Fruit fly (Drosophila melanogaster) whole organism, embryonic: ENCODE measurements around the gene CG7556.

ENCODE experiments used
- Ada2b ChIP-seq: fragments of 200-800 bp; sonication (Bioruptor generic); IDR thresholded peaks from 2 replicates; pipeline ENCODE4 v1.3.6; 2022; ENCODE audit warnings: missing biosample characterization, missing genetic modification characterization
- Atf-2 ChIP-seq: fragments of 200-800 bp; sonication (Bioruptor generic); optimal IDR thresholded peaks from 2 replicates; lab custom pipeline; 2016; ENCODE audit warnings: missing biosample characterization, missing genetic modification characterization
- Bdp1 ChIP-seq: fragments of 200-800 bp; sonication (Bioruptor generic); optimal IDR thresholded peaks from 3 replicates; lab custom pipeline; 2016; ENCODE audit warnings: missing biosample characterization, missing genetic modification characterization
- Bgb ChIP-seq: fragments of 200-800 bp; sonication (Bioruptor generic); IDR thresholded peaks from 2 replicates; pipeline ENCODE4 v1.3.6; 2022; ENCODE audit warnings: missing biosample characterization, missing genetic modification characterization; ENCODE audit not compliant: partially characterized antibody
- CG11093 ChIP-seq: fragments of 200-800 bp; sonication (Bioruptor generic); IDR thresholded peaks from 3 replicates; pipeline ENCODE4 v1.3.6; 2022; ENCODE audit warnings: missing biosample characterization, missing genetic modification characterization
- CG12155 ChIP-seq: fragments of 200-800 bp; sonication (Bioruptor generic); optimal IDR thresholded peaks from 3 replicates; lab custom pipeline; 2016; ENCODE audit warnings: missing biosample characterization, missing genetic modification characterization
- CG12769 ChIP-seq: fragments of 200-800 bp; sonication (Bioruptor generic); optimal IDR thresholded peaks from 2 replicates; lab custom pipeline; 2019; ENCODE audit warnings: missing biosample characterization, mild to moderate bottlenecking, missing genetic modification characterization, moderate library complexity
- CG15011 ChIP-seq: fragments of 200-800 bp; sonication (Bioruptor generic); optimal IDR thresholded peaks from 3 replicates; lab custom pipeline; 2018; ENCODE audit warnings: missing biosample characterization, mild to moderate bottlenecking, missing genetic modification characterization
- CG15479 ChIP-seq: fragments of 200-800 bp; sonication (Bioruptor generic); optimal IDR thresholded peaks from 3 replicates; lab custom pipeline; 2019; ENCODE audit warnings: missing biosample characterization, mild to moderate bottlenecking, missing genetic modification characterization, moderate library complexity
- CG1602 ChIP-seq: fragments of 200-800 bp; sonication (Bioruptor generic); optimal IDR thresholded peaks from 3 replicates; lab custom pipeline; 2016; ENCODE audit warnings: missing biosample characterization, missing genetic modification characterization
- CG16815 ChIP-seq: fragments of 200-800 bp; sonication (Bioruptor generic); optimal IDR thresholded peaks from 3 replicates; lab custom pipeline; 2017; ENCODE audit warnings: missing biosample characterization, mild to moderate bottlenecking, missing genetic modification characterization
- CG17385 ChIP-seq: fragments of 200-800 bp; sonication (Bioruptor generic); optimal IDR thresholded peaks from 3 replicates; lab custom pipeline; 2018; ENCODE audit warnings: missing biosample characterization, mild to moderate bottlenecking, missing genetic modification characterization
- CG18011 ChIP-seq: fragments of 200-800 bp; sonication (Bioruptor generic); optimal IDR thresholded peaks from 2 replicates; lab custom pipeline; 2017; ENCODE audit warnings: missing biosample characterization, missing genetic modification characterization, mild to moderate bottlenecking, moderate library complexity, missing genotype
- CG30020 ChIP-seq: fragments of 200-800 bp; optimal IDR thresholded peaks from 2 replicates; lab custom pipeline; 2019; ENCODE audit warnings: missing biosample characterization, mild to moderate bottlenecking, missing genetic modification characterization, moderate library complexity
- CG33557 ChIP-seq: fragments of 200-800 bp; sonication (Bioruptor generic); optimal IDR thresholded peaks from 2 replicates; lab custom pipeline; 2019; ENCODE audit warnings: missing biosample characterization, mild to moderate bottlenecking, missing genetic modification characterization, moderate library complexity
- CG8089 ChIP-seq: fragments of 200-800 bp; sonication (Bioruptor generic); optimal IDR thresholded peaks from 3 replicates; lab custom pipeline; 2016; ENCODE audit warnings: missing biosample characterization, missing genetic modification characterization
- CG8290 ChIP-seq, 3 experiments: fragments of 200-800 bp; sonication (Bioruptor generic); optimal IDR thresholded peaks; 2 replicates each; lab custom pipeline; 2016 to 2019; ENCODE audit warnings: missing biosample characterization in 3 of 3, missing genetic modification characterization in 3 of 3, mild to moderate bottlenecking in 2 of 3, moderate library complexity in 1 of 3
- CG8478 ChIP-seq: fragments of >200 bp; optimal IDR thresholded peaks from 2 replicates; lab custom pipeline; 2018
- CG8765 ChIP-seq: fragments of 200-800 bp; sonication (Bioruptor generic); IDR thresholded peaks from 2 replicates; pipeline ENCODE4 v1.3.6; 2022; ENCODE audit warnings: missing biosample characterization, missing genetic modification characterization
- CG8944 ChIP-seq: fragments of 200-800 bp; sonication (Bioruptor generic); optimal IDR thresholded peaks from 3 replicates; lab custom pipeline; 2016; ENCODE audit warnings: missing biosample characterization, missing genetic modification characterization
- CG9797 ChIP-seq: fragments of 200-800 bp; sonication (Bioruptor generic); optimal IDR thresholded peaks from 3 replicates; lab custom pipeline; 2018; ENCODE audit warnings: missing biosample characterization, mild to moderate bottlenecking, missing genetic modification characterization
- Dad ChIP-seq: fragments of 200-800 bp; sonication (Bioruptor generic); optimal IDR thresholded peaks from 3 replicates; lab custom pipeline; 2016; ENCODE audit warnings: missing biosample characterization, missing genetic modification characterization
- Doc2 ChIP-seq: fragments of 200-800 bp; sonication (Bioruptor generic); IDR thresholded peaks from 2 replicates; pipeline ENCODE4 v1.3.6; 2022; ENCODE audit warnings: missing biosample characterization, missing genetic modification characterization
- Dref ChIP-seq: fragments of 200-800 bp; sonication (Bioruptor generic); IDR thresholded peaks from 2 replicates; pipeline ENCODE4 v1.3.6; 2022; ENCODE audit warnings: missing biosample characterization, missing genetic modification characterization
- Fer3 ChIP-seq: fragments of 200-800 bp; sonication (Bioruptor generic); optimal IDR thresholded peaks from 2 replicates; lab custom pipeline; 2018; ENCODE audit warnings: missing biosample characterization, mild to moderate bottlenecking, missing genetic modification characterization, moderate library complexity
- GATAe ChIP-seq: fragments of 200-800 bp; sonication (Bioruptor generic); conservative IDR thresholded peaks from 2 replicates; pipeline ENCODE4 v1.3.6; 2022; ENCODE audit warnings: missing biosample characterization, missing genetic modification characterization
- Hr3 ChIP-seq: fragments of 200-800 bp; sonication (Bioruptor generic); optimal IDR thresholded peaks from 3 replicates; lab custom pipeline; 2016; ENCODE audit warnings: missing biosample characterization, missing genetic modification characterization
- NC2α ChIP-seq: fragments of 200-800 bp; sonication (Bioruptor generic); optimal IDR thresholded peaks from 2 replicates; lab custom pipeline; 2016; ENCODE audit warnings: missing biosample characterization, missing genetic modification characterization
- Nf-YC ChIP-seq: fragments of 200-800 bp; optimal IDR thresholded peaks from 3 replicates; lab custom pipeline; 2019; ENCODE audit warnings: missing biosample characterization, mild to moderate bottlenecking, missing genetic modification characterization, moderate library complexity
- Ravus ChIP-seq: fragments of 200-800 bp; sonication (Bioruptor generic); IDR thresholded peaks from 2 replicates; pipeline ENCODE4 v1.3.6; 2022; ENCODE audit warnings: missing biosample characterization, missing genetic modification characterization
- Rx ChIP-seq: fragments of 200-800 bp; sonication (Bioruptor generic); IDR thresholded peaks from 2 replicates; pipeline ENCODE4 v1.3.6; 2022; ENCODE audit warnings: missing biosample characterization, missing genetic modification characterization
- Sry-δ ChIP-seq: fragments of 200-800 bp; sonication (Bioruptor generic); optimal IDR thresholded peaks from 2 replicates; lab custom pipeline; 2016; ENCODE audit warnings: missing biosample characterization, missing genetic modification characterization
- Vsx1 ChIP-seq: fragments of 200-800 bp; sonication (Bioruptor generic); optimal IDR thresholded peaks from 2 replicates; lab custom pipeline; 2017; ENCODE audit warnings: missing biosample characterization, mild to moderate bottlenecking, missing genetic modification characterization, missing genetic modification reagents
- Xrp1 ChIP-seq: fragments of 200-800 bp; sonication (Bioruptor generic); IDR thresholded peaks from 2 replicates; pipeline ENCODE4 v1.3.6; 2022; ENCODE audit warnings: missing biosample characterization, missing genetic modification characterization
- bab2 ChIP-seq: fragments of 200-800 bp; sonication (Bioruptor generic); optimal IDR thresholded peaks from 2 replicates; lab custom pipeline; 2016; ENCODE audit warnings: missing biosample characterization, missing genetic modification characterization
- bcd ChIP-seq: fragments of 200-800 bp; sonication (Bioruptor generic); optimal IDR thresholded peaks from 2 replicates; lab custom pipeline; 2017; ENCODE audit warnings: missing biosample characterization, mild to moderate bottlenecking, missing genetic modification characterization
- btn ChIP-seq: fragments of 200-800 bp; sonication (Bioruptor generic); optimal IDR thresholded peaks from 2 replicates; lab custom pipeline; 2016; ENCODE audit warnings: missing biosample characterization, missing genetic modification characterization
- chif ChIP-seq, 2 experiments: fragments of 200-800 bp; sonication (Bioruptor generic); optimal IDR thresholded peaks; 3 replicates each; lab custom pipeline; 2016; ENCODE audit warnings: missing biosample characterization in 2 of 2, missing genetic modification characterization in 2 of 2
- crc ChIP-seq: fragments of 200-800 bp; sonication (Bioruptor generic); optimal IDR thresholded peaks from 2 replicates; lab custom pipeline; 2016; ENCODE audit warnings: missing biosample characterization, missing genetic modification characterization
- crol ChIP-seq: fragments of 200-800 bp; sonication (Bioruptor generic); IDR thresholded peaks from 2 replicates; pipeline ENCODE4 v1.3.6; 2022; ENCODE audit warnings: missing biosample characterization, missing genetic modification characterization
- dati ChIP-seq: fragments of 200-800 bp; sonication (Bioruptor generic); IDR thresholded peaks from 2 replicates; pipeline ENCODE4 v1.3.6; 2022; ENCODE audit warnings: missing biosample characterization, missing genetic modification characterization
- dimm ChIP-seq: fragments of 200-800 bp; sonication (Bioruptor generic); IDR thresholded peaks from 2 replicates; pipeline ENCODE4 v1.3.6; 2022; ENCODE audit warnings: missing biosample characterization, missing genetic modification characterization
- dysf ChIP-seq: fragments of 200-800 bp; sonication (Bioruptor generic); IDR thresholded peaks from 3 replicates; pipeline ENCODE4 v1.3.6; 2022; ENCODE audit warnings: missing biosample characterization, missing genetic modification characterization
- fru ChIP-seq: fragments of >200 bp; optimal IDR thresholded peaks from 2 replicates; lab custom pipeline; 2017
- lab ChIP-seq: fragments of 200-800 bp; sonication (Bioruptor generic); optimal IDR thresholded peaks from 3 replicates; lab custom pipeline; 2017; ENCODE audit warnings: missing biosample characterization, missing genetic modification characterization, mild to moderate bottlenecking, moderate library complexity, missing genetic modification reagents
- lilli ChIP-seq: fragments of 200-800 bp; sonication (Bioruptor generic); optimal IDR thresholded peaks from 3 replicates; lab custom pipeline; 2016; ENCODE audit warnings: missing biosample characterization, missing genetic modification characterization
- luna ChIP-seq: fragments of 200-800 bp; sonication (Bioruptor generic); optimal IDR thresholded peaks from 2 replicates; lab custom pipeline; 2016; ENCODE audit warnings: missing biosample characterization, missing genetic modification characterization
- pum ChIP-seq: fragments of 200-800 bp; sonication (Bioruptor generic); optimal IDR thresholded peaks from 2 replicates; lab custom pipeline; 2016; ENCODE audit warnings: missing biosample characterization, missing genetic modification characterization
- sc ChIP-seq, 3 experiments: fragments of >200 bp in 2 of 3; fragments of 200-800 bp in 1 of 3; sonication (Bioruptor generic) in 1 of 3; optimal IDR thresholded peaks; 2 replicates in 2 of 3; 3 replicates in 1 of 3; lab custom pipeline; 2017; ENCODE audit warnings: mild to moderate bottlenecking in 1 of 3, missing biosample characterization in 1 of 3, missing genetic modification characterization in 1 of 3, missing genetic modification reagents in 1 of 3
- sd ChIP-seq: fragments of 200-800 bp; sonication (Bioruptor generic); optimal IDR thresholded peaks from 3 replicates; lab custom pipeline; 2018; ENCODE audit warnings: missing biosample characterization, mild to moderate bottlenecking, missing genetic modification characterization, moderate library complexity
- zfh1 ChIP-seq: fragments of 200-800 bp; sonication (Bioruptor generic); IDR thresholded peaks from 3 replicates; pipeline ENCODE4 v1.3.6; 2022; ENCODE audit warnings: missing biosample characterization, missing genetic modification characterization

CG7556 gene

dm6 chrX:19179696-19180255 lies at the start of gene CG7556, which contains the start of gene CG7453 (continued):
- TF ChIP-seq CG8765: no peak
- peak; percentile 83 for TF ChIP-seq bab2
- no peak for TF ChIP-seq Vsx1
- peak; percentile 63 for TF ChIP-seq CG17385 (GFP tag; lab: Kevin White, UChicago)
- TF ChIP-seq Xrp1 (GFP tag; lab: Robert Waterston, UW): peak; percentile 67
- no peak for TF ChIP-seq btn (GFP tag; lab: Kevin White, UChicago)
- peak; percentile 61 for TF ChIP-seq Bdp1 (GFP tag; lab: Kevin White, UChicago)
- TF ChIP-seq sc (optimal IDR thresholded peaks at IDR 0.05; lab: Kevin White, UChicago): no peak
- TF ChIP-seq sc (GFP tag; optimal IDR thresholded peaks at IDR 0.05; lab: Kevin White, UChicago): peak; percentile 46
- TF ChIP-seq CG1602 (GFP tag; lab: Kevin White, UChicago): peak; percentile 70
- TF ChIP-seq fru: no peak
- TF ChIP-seq crc (GFP tag; lab: Kevin White, UChicago): peak; percentile 18
- TF ChIP-seq zfh1 (GFP tag; lab: Robert Waterston, UW): 0 out of 3 replicates have a peak, but pooled peaks have one; percentile 28
- TF ChIP-seq Fer3: peak; percentile 54
- no peak for TF ChIP-seq crol (GFP tag; lab: Robert Waterston, UW)
- peak; percentile 77 for TF ChIP-seq Hr3
- peak; percentile 8 for TF ChIP-seq CG9797 (GFP tag; lab: Kevin White, UChicago)
- TF ChIP-seq CG8478 (lab: Kevin White, UChicago): no peak
- TF ChIP-seq Bgb (GFP tag; lab: Robert Waterston, UW): no peak
- peak; percentile 72 to 79 for TF ChIP-seq chif (GFP tag; optimal IDR thresholded peaks at IDR 0.05; lab: Kevin White, UChicago)
- TF ChIP-seq CG8944 (GFP tag; lab: Kevin White, UChicago): peak; percentile 74
- TF ChIP-seq Ada2b (GFP tag; lab: Robert Waterston, UW): peak; percentile 45; the same call in 1 of the 2 replicates
- TF ChIP-seq Atf-2 (GFP tag; lab: Kevin White, UChicago): peak; percentile 72
- TF ChIP-seq Rx (GFP tag; lab: Robert Waterston, UW): no peak; the same call in 1 of the 2 replicates
- peak; percentile 29 for TF ChIP-seq CG8089 (GFP tag; lab: Kevin White, UChicago)
- peak; percentile 67 for TF ChIP-seq Sry-δ (GFP tag; lab: Kevin White, UChicago)
- TF ChIP-seq Ravus (GFP tag; lab: Robert Waterston, UW): no peak
- peak; percentile 54 for TF ChIP-seq Dref
- TF ChIP-seq luna: peak; percentile 25
- peak; percentile 4 for TF ChIP-seq sd
- peak; percentile 65 for TF ChIP-seq CG12155 (GFP tag; lab: Kevin White, UChicago)
- peak; percentile 87 for TF ChIP-seq lilli (GFP tag; lab: Kevin White, UChicago)
- TF ChIP-seq dysf (GFP tag; lab: Robert Waterston, UW): peak; percentile 76
- TF ChIP-seq lab: peak; percentile 74
- no peak for TF ChIP-seq dimm
- TF ChIP-seq Nf-YC (tag; lab: Kevin White, UChicago): peak; percentile 70
- TF ChIP-seq CG11093 (GFP tag; lab: Robert Waterston, UW): no peak
- TF ChIP-seq GATAe (GFP tag; lab: Robert Waterston, UW): no peak
- peak; percentile 76 for TF ChIP-seq bcd (GFP tag; lab: Kevin White, UChicago)
- peak; percentile 19 for TF ChIP-seq Dad
- TF ChIP-seq CG8290 (GFP tag; optimal IDR thresholded peaks at IDR 0.05; lab: Kevin White, UChicago): peak; percentile 52
- TF ChIP-seq CG8290 (tag; optimal IDR thresholded peaks at IDR 0.05; lab: Kevin White, UChicago): peak in 1 of 2 experiments; percentile 27
- TF ChIP-seq CG15011 (GFP tag; lab: Kevin White, UChicago): peak; percentile 54
- no peak for TF ChIP-seq dati
- peak; percentile 51 for TF ChIP-seq CG18011
- TF ChIP-seq NC2α (GFP tag; lab: Kevin White, UChicago): peak; percentile 48
- TF ChIP-seq CG16815 (GFP tag; lab: Kevin White, UChicago): peak; percentile 65
- peak; percentile 31 for TF ChIP-seq CG15479
- no peak for TF ChIP-seq Doc2 (GFP tag; lab: Robert Waterston, UW)
- peak; percentile 72 for TF ChIP-seq pum (GFP tag; lab: Kevin White, UChicago)
- TF ChIP-seq CG12769 (tag; lab: Kevin White, UChicago): no peak
- peak; percentile 55 for TF ChIP-seq CG33557 (GFP tag; lab: Kevin White, UChicago)
- peak; percentile 72 for TF ChIP-seq CG30020
